Worm (Caenorhabditis elegans): Measurements from ENCODE around the gene sdz-27.

The sdz-27 gene

ce11 chrIV:11150844-11151243, 36.0 kb upstream of the sdz-27 start, which contains the start of gene C08F8.2:
Gene C08F8.2, plus strand, starts transcription at chrIV:11150997.
- TF ChIP-seq ama-1 (optimal IDR thresholded peaks at IDR 0.05): peak; percentile 53
- no peak for TF ChIP-seq nhr-43 (tag; optimal IDR thresholded peaks at IDR 0.05; ENCODE audit: poor library complexity, severe bottlenecking)

- peak; percentile 67 for TF ChIP-seq nfya-1 (tag; optimal IDR thresholded peaks at IDR 0.05; ENCODE audit: insufficient read depth)
These were observed 32.3 kb upstream of the sdz-27 start, which contains the start of gene C08F8.3 for ce11 chrIV:11154425-11155114. Gene C08F8.3, plus strand, starts transcription at chrIV:11155044.

DNA sequence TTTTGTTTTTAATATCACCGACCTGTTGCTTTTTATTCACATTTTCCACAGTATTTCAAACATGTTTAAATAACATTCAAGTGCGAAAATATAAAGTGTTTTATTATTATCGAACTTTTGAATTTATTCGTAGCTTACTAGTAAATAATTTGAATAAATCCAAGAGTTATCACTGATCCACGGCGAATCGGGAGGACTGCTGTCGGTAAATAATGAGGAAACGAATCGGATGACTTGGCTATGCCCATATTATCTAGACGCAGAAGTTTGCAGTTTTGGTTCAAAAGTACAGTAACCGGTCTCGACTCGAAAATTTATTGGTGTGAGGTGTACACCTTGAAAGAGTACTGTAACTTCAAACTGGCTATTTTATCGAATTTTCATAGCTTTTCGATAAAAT, 30.3 kb upstream of the sdz-27 start:
- TF ChIP-seq unc-39 (tag; optimal IDR thresholded peaks at IDR 0.05) (no peak), fkh-2 (tag; optimal IDR thresholded peaks at IDR 0.05) (no peak), egl-27 (tag; optimal IDR thresholded peaks at IDR 0.05) (no peak), jun-1 (tag; optimal IDR thresholded peaks at IDR 0.05) (no peak), nhr-67 (tag; optimal IDR thresholded peaks at IDR 0.05) (no peak), fos-1 (tag; optimal IDR thresholded peaks at IDR 0.05) (no peak), ama-1 (optimal IDR thresholded peaks at IDR 0.05) (no peak), skn-1 (tag; optimal IDR thresholded peaks at IDR 0.05) (no peak), pha-4 (tag; optimal IDR thresholded peaks at IDR 0.05) (no peak), daf-12 (tag; optimal IDR thresholded peaks at IDR 0.05) (no peak), fkh-10 (GFP tag; optimal IDR thresholded peaks at IDR 0.05) (no peak), ceh-16 (tag; optimal IDR thresholded peaks at IDR 0.05) (no peak), hmg-11 (tag; optimal IDR thresholded peaks at IDR 0.05) (no peak), mml-1 (tag; optimal IDR thresholded peaks at IDR 0.05) (no peak), lsy-12 (tag; optimal IDR thresholded peaks at IDR 0.05) (no peak), nfya-1 (tag; optimal IDR thresholded peaks at IDR 0.05; ENCODE audit: insufficient read depth) (no peak), ZK546.5 (tag; optimal IDR thresholded peaks at IDR 0.05) (no peak)

ce11 chrIV:11159886-11160285, 26.9 kb upstream of the sdz-27 start, which contains the start of gene mboa-4:
Gene mboa-4, minus strand, starts transcription at chrIV:11159986.
- TF ChIP-seq nhr-28 (tag; optimal IDR thresholded peaks at IDR 0.05) (no peak), daf-12 (tag; optimal IDR thresholded peaks at IDR 0.05) (no peak), hmg-11 (tag; optimal IDR thresholded peaks at IDR 0.05) (no peak), nhr-43 (tag; optimal IDR thresholded peaks at IDR 0.05; ENCODE audit: poor library complexity, severe bottlenecking) (no peak), tbx-2 (tag; optimal IDR thresholded peaks at IDR 0.05) (no peak), nhr-25 (tag; optimal IDR thresholded peaks at IDR 0.05) (no peak), unc-62 (GFP tag; optimal IDR thresholded peaks at IDR 0.05) (no peak), nfya-1 (tag; optimal IDR thresholded peaks at IDR 0.05; ENCODE audit: insufficient read depth) (no peak), pha-4 (tag; optimal IDR thresholded peaks at IDR 0.05) (no peak), elt-1 (tag; optimal IDR thresholded peaks at IDR 0.05) (no peak)

DNA sequence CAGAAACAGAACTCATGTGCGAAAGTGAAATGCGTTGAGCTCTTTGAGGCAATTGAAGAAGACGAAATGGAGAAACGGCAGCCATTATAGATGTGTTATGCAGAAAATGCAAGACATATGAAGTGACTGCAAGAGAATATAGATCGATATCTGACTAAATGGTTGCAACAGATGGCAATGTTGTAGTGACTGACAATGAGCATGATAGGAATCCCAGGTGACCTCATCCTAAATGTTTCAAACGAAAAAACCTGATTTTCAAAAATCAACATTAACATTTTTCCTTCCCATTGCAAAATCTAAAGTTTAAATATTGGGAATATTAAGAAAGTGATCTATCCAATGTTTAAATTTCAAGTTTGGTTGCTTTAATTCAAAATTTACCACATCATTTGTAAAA, 26.1 kb upstream of the sdz-27 start, which contains the start of gene C08F8.15:
Gene C08F8.15, minus strand, starts transcription at position 101 of the 400 bp plus-strand sequence.
- TF ChIP-seq nhr-43 (tag; optimal IDR thresholded peaks at IDR 0.05; ENCODE audit: poor library complexity, severe bottlenecking): no peak
- no peak for TF ChIP-seq elt-2 (tag; optimal IDR thresholded peaks at IDR 0.05)
- no peak for TF ChIP-seq lin-39 (tag; optimal IDR thresholded peaks at IDR 0.05)
- TF ChIP-seq daf-12 (tag; optimal IDR thresholded peaks at IDR 0.05): no peak
- no peak for TF ChIP-seq fos-1 (tag; optimal IDR thresholded peaks at IDR 0.05)
- no peak for TF ChIP-seq mml-1 (tag; optimal IDR thresholded peaks at IDR 0.05)
- TF ChIP-seq mdl-1 (tag; optimal IDR thresholded peaks at IDR 0.05): no peak

- TF ChIP-seq mdl-1 (tag; optimal IDR thresholded peaks at IDR 0.05) (no peak), ceh-82 (tag; optimal IDR thresholded peaks at IDR 0.05) (no peak), eor-1 (tag; optimal IDR thresholded peaks at IDR 0.05) (no peak), nhr-25 (tag; optimal IDR thresholded peaks at IDR 0.05) (no peak), elt-3 (tag; optimal IDR thresholded peaks at IDR 0.05) (no peak), ama-1 (optimal IDR thresholded peaks at IDR 0.05) (no peak), lsy-12 (tag; optimal IDR thresholded peaks at IDR 0.05) (no peak)
These were observed 24.4 kb upstream of the sdz-27 start, which contains the start of gene fbxb-9 for ce11 chrIV:11162451-11162850. Gene fbxb-9, minus strand, starts transcription at chrIV:11162551.

Data from whole organism, L3 larva.